Worm (Caenorhabditis elegans) whole organism, L4 larva: ENCODE measurements around the gene fkh-8.

ENCODE experiments used
- ZK546.5 ChIP-seq, 2 experiments: sonication (generic microtip); optimal IDR thresholded peaks; 2 replicates each; lab custom pipeline; 2017; ENCODE audit warnings: missing biosample characterization in 2 of 2, missing genetic modification characterization in 2 of 2
- lim-7 ChIP-seq: fragments of 200-800 bp; sonication (Bioruptor generic); IDR thresholded peaks from 2 replicates; pipeline ENCODE4 v1.3.6; 2022; ENCODE audit warnings: missing genetic modification characterization, missing compliant biosample characterization
- mdl-1 ChIP-seq, 2 experiments: fragments of 150-350 bp in 1 of 2; sonication (generic microtip) in 1 of 2; optimal IDR thresholded peaks; 2 replicates each; lab custom pipeline; 2014 to 2017; ENCODE audit warnings: missing biosample characterization in 2 of 2, missing genetic modification characterization in 2 of 2
- mxl-2 ChIP-seq: fragments of 200-800 bp; sonication (Bioruptor generic); conservative IDR thresholded peaks from 2 replicates; pipeline ENCODE4 v1.3.6; 2022; ENCODE audit warnings: missing genetic modification reagents, missing genetic modification characterization, missing compliant biosample characterization
- skn-1 ChIP-seq: fragments of 150-350 bp; optimal IDR thresholded peaks from 2 replicates; lab custom pipeline; 2014; ENCODE audit warnings: missing biosample characterization, missing genetic modification characterization

DNA sequence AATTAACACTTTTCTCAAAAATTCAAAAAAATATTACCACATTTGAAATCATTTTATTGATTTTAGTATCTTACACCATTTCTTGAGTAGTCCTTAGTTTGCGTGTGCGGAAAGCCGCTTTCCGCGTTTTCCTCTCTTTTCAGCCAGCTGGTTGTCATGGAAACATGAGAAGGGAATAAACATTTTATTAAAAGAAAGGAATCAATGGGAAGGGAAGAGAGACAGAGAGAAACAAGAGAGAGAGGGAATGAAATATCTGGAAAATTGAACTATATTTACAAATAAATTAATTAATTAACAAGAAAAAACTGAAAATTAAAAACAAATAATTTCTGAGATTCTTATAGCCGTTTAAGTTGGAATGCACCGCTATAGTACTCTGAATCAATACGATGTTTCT is 28.2 kb upstream of the fkh-8 start, which contains the start of gene mks-2:
- TF ChIP-seq skn-1 (tag; lab: Kevin White, UChicago), result no peak
- TF ChIP-seq mdl-1 (tag; optimal IDR thresholded peaks at IDR 0.05; lab: Kevin White, UChicago), result no peak
- no peak for TF ChIP-seq lim-7 (GFP tag; lab: Robert Waterston, UW)
- no peak for TF ChIP-seq mxl-2 (GFP tag; lab: Robert Waterston, UW)
- TF ChIP-seq ZK546.5 (tag; optimal IDR thresholded peaks at IDR 0.05; lab: Kevin White, UChicago), result no peak
